Fruit fly (Drosophila melanogaster): ENCODE data around the gene btsz.

- no peak for TF ChIP-seq CG17806 (tag; optimal IDR thresholded peaks at IDR 0.05)
- no peak for TF ChIP-seq Pif1B (GFP tag; optimal IDR thresholded peaks at IDR 0.05)
- TF ChIP-seq CG10348 (GFP tag; IDR thresholded peaks at IDR 0.05) = no peak
- no peak for TF ChIP-seq D1 (tag; optimal IDR thresholded peaks at IDR 0.05)
- TF ChIP-seq CG4496 (GFP tag; IDR thresholded peaks at IDR 0.05) = no peak
- no peak for TF ChIP-seq rn (GFP tag; IDR thresholded peaks at IDR 0.05)
- no peak for TF ChIP-seq EcR (GFP tag; optimal IDR thresholded peaks at IDR 0.05)
- TF ChIP-seq CG15710 (tag; optimal IDR thresholded peaks at IDR 0.05) = no peak
- TF ChIP-seq Ets98B (GFP tag; IDR thresholded peaks at IDR 0.05) = no peak
- no peak for TF ChIP-seq CG13204 (GFP tag; optimal IDR thresholded peaks at IDR 0.05)
- no peak for TF ChIP-seq CG12605 (GFP tag; IDR thresholded peaks at IDR 0.05)
- TF ChIP-seq CG34367 (tag; optimal IDR thresholded peaks at IDR 0.05) = no peak
- TF ChIP-seq fd96Ca (GFP tag; IDR thresholded peaks at IDR 0.05) = no peak
- no peak for TF ChIP-seq CG8159 (tag; optimal IDR thresholded peaks at IDR 0.05)
These were observed 88.6 kb downstream of the btsz start for dm6 chr3R:14786669-14787068.
